Fruit fly (Drosophila melanogaster) whole organism, embryonic: ENCODE data around the gene CG5986.
A peak's percentile ranks its signal among the peaks of the same experiment; 100 is the strongest.

ENCODE experiments used
- Asciz ChIP-seq: fragments of 200-800 bp; sonication (Bioruptor generic); optimal IDR thresholded peaks from 2 replicates; lab custom pipeline; 2017; ENCODE audit warnings: missing biosample characterization, mild to moderate bottlenecking, missing genetic modification characterization, missing genetic modification reagents
- Bgb ChIP-seq: fragments of 200-800 bp; sonication (Bioruptor generic); IDR thresholded peaks from 2 replicates; pipeline ENCODE4 v1.3.6; 2022; ENCODE audit warnings: missing biosample characterization, missing genetic modification characterization; ENCODE audit not compliant: partially characterized antibody
- C15 ChIP-seq: fragments of 200-800 bp; sonication (Bioruptor generic); IDR thresholded peaks from 3 replicates; pipeline ENCODE4 v1.3.6; 2022; ENCODE audit warnings: missing biosample characterization, missing genetic modification characterization
- CG10147 ChIP-seq: fragments of 200-800 bp; sonication (Bioruptor generic); optimal IDR thresholded peaks from 2 replicates; lab custom pipeline; 2019; ENCODE audit warnings: missing biosample characterization, mild to moderate bottlenecking, missing genetic modification characterization, moderate library complexity
- CG10366 ChIP-seq: fragments of 200-800 bp; sonication (Bioruptor generic); IDR thresholded peaks from 2 replicates; pipeline ENCODE4 v1.3.6; 2022; ENCODE audit warnings: missing biosample characterization, missing genetic modification characterization
- CG11456 ChIP-seq: fragments of 200-800 bp; sonication (Bioruptor generic); IDR thresholded peaks from 3 replicates; pipeline ENCODE4 v1.3.6; 2022; ENCODE audit warnings: missing biosample characterization, missing genetic modification characterization
- CG12104 ChIP-seq: fragments of 200-800 bp; sonication (Bioruptor generic); optimal IDR thresholded peaks from 3 replicates; lab custom pipeline; 2016; ENCODE audit warnings: missing biosample characterization, missing genetic modification characterization
- CG12219 ChIP-seq: fragments of 200-800 bp; sonication (Bioruptor generic); optimal IDR thresholded peaks from 3 replicates; lab custom pipeline; 2018; ENCODE audit warnings: missing biosample characterization, mild to moderate bottlenecking, missing genetic modification characterization
- CG12744 ChIP-seq: fragments of 200-800 bp; sonication (Bioruptor generic); optimal IDR thresholded peaks from 2 replicates; lab custom pipeline; 2016; ENCODE audit warnings: missing biosample characterization, missing genetic modification characterization
- CG13624 ChIP-seq: fragments of 200-800 bp; sonication (Bioruptor generic); optimal IDR thresholded peaks from 2 replicates; lab custom pipeline; 2016; ENCODE audit warnings: missing biosample characterization, missing genetic modification characterization
- CG15601 ChIP-seq: fragments of 200-800 bp; sonication (Bioruptor generic); optimal IDR thresholded peaks from 3 replicates; lab custom pipeline; 2019; ENCODE audit warnings: missing biosample characterization, mild to moderate bottlenecking, missing genetic modification characterization, moderate library complexity
- CG1603 ChIP-seq: fragments of 200-800 bp; sonication (Bioruptor generic); optimal IDR thresholded peaks from 2 replicates; lab custom pipeline; 2019; ENCODE audit warnings: missing biosample characterization, mild to moderate bottlenecking, missing genetic modification characterization, moderate library complexity
- CG31365 ChIP-seq: fragments of 200-800 bp; sonication (Bioruptor generic); optimal IDR thresholded peaks from 2 replicates; lab custom pipeline; 2018; ENCODE audit warnings: missing biosample characterization, mild to moderate bottlenecking, missing genetic modification characterization
- CG34376 ChIP-seq: fragments of 200-800 bp; sonication (Bioruptor generic); optimal IDR thresholded peaks from 2 replicates; lab custom pipeline; 2018; ENCODE audit warnings: missing biosample characterization, mild to moderate bottlenecking, missing genetic modification characterization
- CG3726 ChIP-seq: fragments of 200-800 bp; sonication (Bioruptor generic); IDR thresholded peaks from 3 replicates; pipeline ENCODE4, ENCODE4 v1.3.6; 2022; ENCODE audit warnings: missing biosample characterization, missing genetic modification characterization
- CG3838 ChIP-seq: fragments of 200-800 bp; sonication (Bioruptor generic); optimal IDR thresholded peaks from 3 replicates; lab custom pipeline; 2016; ENCODE audit warnings: missing biosample characterization, missing genetic modification characterization
- CG4404 ChIP-seq: fragments of 200-800 bp; sonication (Bioruptor generic); IDR thresholded peaks from 2 replicates; pipeline ENCODE4 v1.3.6; 2022; ENCODE audit warnings: missing biosample characterization, missing genetic modification characterization
- CG6813 ChIP-seq: fragments of 200-800 bp; sonication (Bioruptor generic); optimal IDR thresholded peaks from 2 replicates; lab custom pipeline; 2017; ENCODE audit warnings: missing biosample characterization, missing genetic modification characterization, mild to moderate bottlenecking, moderate library complexity, missing genetic modification reagents
- CG8388 ChIP-seq: fragments of 200-800 bp; sonication (Bioruptor generic); optimal IDR thresholded peaks from 2 replicates; lab custom pipeline; 2019; ENCODE audit warnings: missing biosample characterization, mild to moderate bottlenecking, missing genetic modification characterization, moderate library complexity
- CG9817 ChIP-seq: fragments of 200-800 bp; sonication (Bioruptor generic); optimal IDR thresholded peaks from 2 replicates; lab custom pipeline; 2018; ENCODE audit warnings: missing biosample characterization, mild to moderate bottlenecking, missing genetic modification characterization, moderate library complexity
- CG9876 ChIP-seq: fragments of 200-800 bp; sonication (Bioruptor generic); optimal IDR thresholded peaks from 2 replicates; lab custom pipeline; 2016; ENCODE audit warnings: missing biosample characterization, missing genetic modification characterization
- Dp ChIP-seq: fragments of 200-800 bp; sonication (Bioruptor generic); optimal IDR thresholded peaks from 2 replicates; lab custom pipeline; 2018; ENCODE audit warnings: missing biosample characterization, mild to moderate bottlenecking, missing genetic modification characterization, moderate library complexity
- Eip74EF ChIP-seq, 2 experiments: fragments of 200-800 bp in 1 of 2; fragments of >200 bp in 1 of 2; sonication (Bioruptor generic) in 1 of 2; optimal IDR thresholded peaks; 2 replicates each; lab custom pipeline; 2017 to 2019; ENCODE audit warnings: missing biosample characterization in 2 of 2, missing genetic modification characterization in 2 of 2, mild to moderate bottlenecking in 1 of 2, moderate library complexity in 1 of 2
- Hmx ChIP-seq: fragments of 200-800 bp; sonication (Bioruptor generic); optimal IDR thresholded peaks from 2 replicates; lab custom pipeline; 2016; ENCODE audit warnings: missing biosample characterization, missing genetic modification characterization
- Hr78 ChIP-seq, 2 experiments: fragments of 200-800 bp in 1 of 2; fragments of >200 bp in 1 of 2; sonication (Bioruptor generic) in 1 of 2; optimal IDR thresholded peaks; 2 replicates each; lab custom pipeline; 2017 to 2019; ENCODE audit warnings: missing biosample characterization in 2 of 2, missing genetic modification characterization in 2 of 2, mild to moderate bottlenecking in 1 of 2, moderate library complexity in 1 of 2
- Lhr ChIP-seq: fragments of 200-800 bp; sonication (Bioruptor generic); optimal IDR thresholded peaks from 3 replicates; lab custom pipeline; 2017; ENCODE audit warnings: mild to moderate bottlenecking, missing biosample characterization, missing genetic modification reagents, missing genetic modification characterization
- Lim3 ChIP-seq: fragments of 200-800 bp; sonication (Bioruptor generic); IDR thresholded peaks from 2 replicates; pipeline ENCODE4 v1.3.6; 2022; ENCODE audit warnings: missing biosample characterization, missing genetic modification characterization
- Neu2 ChIP-seq: fragments of 200-800 bp; sonication (Bioruptor generic); optimal IDR thresholded peaks from 3 replicates; lab custom pipeline; 2016; ENCODE audit warnings: missing biosample characterization, missing genetic modification characterization, borderline replicate concordance
- Sox100B ChIP-seq: fragments of 200-800 bp; sonication (Bioruptor generic); optimal IDR thresholded peaks from 3 replicates; lab custom pipeline; 2018; ENCODE audit warnings: missing biosample characterization, mild to moderate bottlenecking, missing genetic modification characterization
- Stat92E ChIP-seq, 3 experiments: fragments of >200 bp in 2 of 3; fragments of 200-800 bp in 1 of 3; sonication (Bioruptor generic) in 1 of 3; optimal IDR thresholded peaks; 2 replicates each; lab custom pipeline; 2017 to 2019; ENCODE audit warnings: missing biosample characterization in 3 of 3, missing genetic modification characterization in 3 of 3, mild to moderate bottlenecking in 1 of 3, moderate library complexity in 1 of 3
- Xbp1 ChIP-seq: fragments of 200-800 bp; sonication (Bioruptor generic); optimal IDR thresholded peaks from 3 replicates; lab custom pipeline; 2016; ENCODE audit warnings: missing biosample characterization, mild to moderate bottlenecking, missing genetic modification characterization
- bbx ChIP-seq: fragments of 200-800 bp; sonication (Bioruptor generic); IDR thresholded peaks from 2 replicates; pipeline ENCODE4 v1.3.6; 2022; ENCODE audit warnings: missing biosample characterization, missing genetic modification characterization; ENCODE audit not compliant: partially characterized antibody
- br ChIP-seq: fragments of >200 bp; optimal IDR thresholded peaks from 2 replicates; lab custom pipeline; 2017
- bsh ChIP-seq, 2 experiments: fragments of 200-800 bp; sonication (Bioruptor generic); optimal IDR thresholded peaks; 2 replicates each; lab custom pipeline; 2017 to 2018; ENCODE audit warnings: mild to moderate bottlenecking in 2 of 2, missing biosample characterization in 2 of 2, missing genetic modification characterization in 2 of 2, moderate library complexity in 1 of 2
- caup ChIP-seq: fragments of 200-800 bp; sonication (Bioruptor generic); optimal IDR thresholded peaks from 3 replicates; lab custom pipeline; 2017; ENCODE audit warnings: missing biosample characterization, mild to moderate bottlenecking, missing genetic modification characterization, moderate library complexity; ENCODE audit not compliant: severe bottlenecking
- dmrt11E ChIP-seq: fragments of 200-800 bp; sonication (Bioruptor generic); optimal IDR thresholded peaks from 3 replicates; lab custom pipeline; 2018; ENCODE audit warnings: missing biosample characterization, mild to moderate bottlenecking, missing genetic modification characterization, moderate library complexity
- ems ChIP-seq: fragments of 200-800 bp; sonication (Bioruptor generic); optimal IDR thresholded peaks from 3 replicates; lab custom pipeline; 2016; ENCODE audit warnings: missing biosample characterization, missing genetic modification characterization
- ewg ChIP-seq: fragments of 200-800 bp; sonication (Bioruptor generic); optimal IDR thresholded peaks from 3 replicates; lab custom pipeline; 2017; ENCODE audit warnings: mild to moderate bottlenecking, missing biosample characterization, missing genetic modification reagents, missing genetic modification characterization
- fd96Cb ChIP-seq: fragments of 200-800 bp; sonication (Bioruptor generic); optimal IDR thresholded peaks from 2 replicates; lab custom pipeline; 2018; ENCODE audit warnings: missing biosample characterization, mild to moderate bottlenecking, missing genetic modification characterization, moderate library complexity
- gsb-n ChIP-seq: fragments of 200-800 bp; sonication (Bioruptor generic); optimal IDR thresholded peaks from 3 replicates; lab custom pipeline; 2018; ENCODE audit warnings: missing biosample characterization, mild to moderate bottlenecking, missing genetic modification characterization
- inv ChIP-seq: fragments of 200-800 bp; sonication (Bioruptor generic); IDR thresholded peaks from 2 replicates; pipeline ENCODE4 v1.3.6; 2022; ENCODE audit warnings: missing biosample characterization, missing genetic modification characterization; ENCODE audit not compliant: partially characterized antibody
- luna ChIP-seq: fragments of 200-800 bp; sonication (Bioruptor generic); optimal IDR thresholded peaks from 2 replicates; lab custom pipeline; 2016; ENCODE audit warnings: missing biosample characterization, missing genetic modification characterization
- mld ChIP-seq: fragments of 200-800 bp; sonication (Bioruptor generic); IDR thresholded peaks from 3 replicates; pipeline ENCODE4 v1.3.6; 2022; ENCODE audit warnings: missing biosample characterization, missing genetic modification characterization; ENCODE audit not compliant: partially characterized antibody
- pan ChIP-seq, 4 experiments: fragments of >200 bp in 3 of 4; fragments of 200-800 bp in 1 of 4; sonication (Bioruptor generic) in 1 of 4; optimal IDR thresholded peaks in 3 of 4; IDR thresholded peaks in 1 of 4; 2 replicates each; pipeline versions ENCODE4 v1.3.6 to Lab custom; 2017 to 2022; ENCODE audit warnings: missing biosample characterization in 2 of 4, missing genetic modification characterization in 2 of 4, mixed read lengths in 1 of 4
- psq ChIP-seq: fragments of 200-800 bp; sonication (Bioruptor generic); optimal IDR thresholded peaks from 2 replicates; lab custom pipeline; 2017; ENCODE audit warnings: missing biosample characterization, missing genetic modification characterization
- vfl ChIP-seq: fragments of 200-800 bp; sonication (Bioruptor generic); optimal IDR thresholded peaks from 2 replicates; lab custom pipeline; 2016; ENCODE audit warnings: missing biosample characterization, missing genetic modification characterization
- yki ChIP-seq: fragments of >200 bp; optimal IDR thresholded peaks from 3 replicates; lab custom pipeline; 2018

Gene CG5986

DNA sequence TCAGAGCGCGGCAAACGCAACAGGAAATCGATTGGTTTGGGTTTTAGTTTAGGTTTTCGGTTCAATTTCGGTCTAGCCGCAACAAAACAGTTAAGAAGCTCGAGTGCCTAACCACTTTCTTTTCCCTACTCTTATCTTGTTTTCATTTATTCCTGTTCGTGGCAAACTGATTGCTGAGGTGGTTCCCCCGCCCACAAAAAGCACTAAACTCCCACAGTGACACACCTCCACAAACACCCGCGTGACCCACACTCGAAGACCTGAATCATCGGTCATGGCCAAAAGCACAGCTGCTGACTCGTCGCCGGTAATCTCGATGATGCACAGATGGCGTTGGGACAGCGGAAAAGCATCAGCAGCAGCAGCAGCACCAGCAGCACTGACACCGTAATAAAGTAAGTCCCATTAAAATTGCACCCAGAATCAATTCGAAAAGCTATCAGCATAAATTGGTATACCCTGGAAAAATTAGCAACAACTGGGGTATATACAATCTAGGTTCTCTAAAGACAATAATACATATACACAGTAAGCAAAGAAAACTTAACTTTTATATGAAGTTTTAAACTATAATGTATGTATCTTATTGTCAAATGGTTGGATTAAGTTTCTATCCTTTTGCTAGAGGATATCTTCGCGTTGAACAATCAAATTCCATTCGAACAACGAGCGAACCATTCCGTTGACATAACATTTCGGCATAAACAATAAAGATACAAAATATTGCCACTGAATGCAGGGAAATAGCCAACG is 21.7 kb upstream of the CG5986 start (continued):
- TF ChIP-seq CG31365: no peak
- no peak for TF ChIP-seq bbx (GFP tag; lab: Robert Waterston, UW)
- no peak for TF ChIP-seq ems (GFP tag; lab: Kevin White, UChicago)
- TF ChIP-seq Neu2 (GFP tag; lab: Kevin White, UChicago): no peak
- no peak for TF ChIP-seq CG12744
- TF ChIP-seq dmrt11E (tag; lab: Kevin White, UChicago): peak; percentile 26
- peak; percentile 13 for TF ChIP-seq CG12219 (GFP tag; lab: Kevin White, UChicago)
- TF ChIP-seq psq (GFP tag; lab: Kevin White, UChicago): no peak
- TF ChIP-seq CG3726 (GFP tag; lab: Robert Waterston, UW): no peak
- no peak for TF ChIP-seq CG12104 (GFP tag; lab: Kevin White, UChicago)
- TF ChIP-seq ewg: no peak
- no peak for TF ChIP-seq Bgb (GFP tag; lab: Robert Waterston, UW)
- no peak for TF ChIP-seq Hmx (GFP tag; lab: Kevin White, UChicago)
- no peak for TF ChIP-seq Asciz (GFP tag; lab: Kevin White, UChicago)
- no peak for TF ChIP-seq caup (GFP tag; lab: Kevin White, UChicago)
- TF ChIP-seq br (lab: Kevin White, UChicago): no peak
- TF ChIP-seq Lhr (GFP tag; lab: Kevin White, UChicago): no peak
- no peak for TF ChIP-seq CG6813
- TF ChIP-seq CG9876 (GFP tag; lab: Kevin White, UChicago): no peak
- TF ChIP-seq Eip74EF (GFP tag; optimal IDR thresholded peaks at IDR 0.05; lab: Kevin White, UChicago): peak in 1 of 2 experiments; percentile 13
- no peak for TF ChIP-seq CG15601 (tag; lab: Kevin White, UChicago)
- TF ChIP-seq CG34376 (GFP tag; lab: Kevin White, UChicago): no peak
- TF ChIP-seq gsb-n (tag; lab: Kevin White, UChicago): no peak
- no peak for TF ChIP-seq CG11456 (GFP tag; lab: Robert Waterston, UW)
- TF ChIP-seq CG1603: peak; percentile 40
- peak; percentile 21 for TF ChIP-seq CG13624 (GFP tag; lab: Kevin White, UChicago)
- TF ChIP-seq Hr78 (GFP tag; optimal IDR thresholded peaks at IDR 0.05; lab: Kevin White, UChicago): peak in 1 of 2 experiments; percentile 59
- TF ChIP-seq mld (GFP tag; lab: Robert Waterston, UW): 0 out of 3 replicates have a peak, but pooled peaks have one; percentile 22
- TF ChIP-seq yki (lab: Kevin White, UChicago): no peak
- no peak for TF ChIP-seq inv (GFP tag; lab: Robert Waterston, UW)
- peak; percentile 19; the same call in 1 of the 2 replicates for TF ChIP-seq CG10366
- no peak for TF ChIP-seq Lim3
- TF ChIP-seq Xbp1: peak; percentile 49
- TF ChIP-seq CG3838 (GFP tag; lab: Kevin White, UChicago): no peak
- no peak for TF ChIP-seq luna
- no peak for TF ChIP-seq pan (optimal IDR thresholded peaks at IDR 0.05; lab: Kevin White, UChicago)
- peak in 1 of 2 experiments; percentile 62 for TF ChIP-seq pan (GFP tag; optimal IDR thresholded peaks at IDR 0.05 in 1 of 2, IDR thresholded peaks at IDR 0.05 in 1 of 2)
- TF ChIP-seq C15: no peak
- TF ChIP-seq CG4404: no peak
- no peak for TF ChIP-seq Stat92E (GFP tag; optimal IDR thresholded peaks at IDR 0.05; lab: Kevin White, UChicago)
- TF ChIP-seq Dp (GFP tag; lab: Kevin White, UChicago): no peak
- no peak for TF ChIP-seq CG8388 (GFP tag; lab: Kevin White, UChicago)
- TF ChIP-seq CG10147 (GFP tag; lab: Kevin White, UChicago): no peak
- TF ChIP-seq CG9817 (tag; lab: Kevin White, UChicago): no peak
- no peak for TF ChIP-seq Sox100B (GFP tag; lab: Kevin White, UChicago)
- TF ChIP-seq fd96Cb (tag; lab: Kevin White, UChicago): peak; percentile 39
- TF ChIP-seq bsh (GFP tag; optimal IDR thresholded peaks at IDR 0.05; lab: Kevin White, UChicago): peak in 1 of 2 experiments; percentile 65
- no peak for TF ChIP-seq vfl (GFP tag; lab: Kevin White, UChicago)
